Worm (Caenorhabditis elegans) whole organism, mixed stage, embryonic: Measurements from ENCODE around the gene acr-5.

ENCODE experiments used
- M03D4.4 ChIP-seq: sonication (generic microtip); optimal IDR thresholded peaks from 2 replicates; lab custom pipeline; 2017; ENCODE audit warnings: mild to moderate bottlenecking, missing genetic modification characterization, missing compliant biosample characterization
- blmp-1 ChIP-seq: fragments of 150-350 bp; optimal IDR thresholded peaks from 2 replicates; lab custom pipeline; 2014; ENCODE audit warnings: missing biosample characterization, missing genetic modification characterization
- ceh-39 ChIP-seq: fragments of 150-350 bp; optimal IDR thresholded peaks from 2 replicates; lab custom pipeline; 2014; ENCODE audit warnings: missing biosample characterization, missing genetic modification characterization
- ceh-43 ChIP-seq: fragments of 200-800 bp; sonication (Bioruptor generic); optimal IDR thresholded peaks from 2 replicates; lab custom pipeline; 2018; ENCODE audit warnings: mild to moderate bottlenecking, missing genetic modification characterization, moderate library complexity, missing compliant biosample characterization
- ceh-83 ChIP-seq: fragments of 200-800 bp; sonication (Bioruptor generic); optimal IDR thresholded peaks from 2 replicates; lab custom pipeline; 2018; ENCODE audit warnings: mild to moderate bottlenecking, missing genetic modification characterization, missing compliant biosample characterization
- ces-1 ChIP-seq: fragments of 150-350 bp; optimal IDR thresholded peaks from 2 replicates; lab custom pipeline; 2014; ENCODE audit warnings: missing biosample characterization, missing genetic modification reagents, missing genetic modification characterization
- cnd-1 ChIP-seq: fragments of 200-800 bp; sonication (Bioruptor generic); optimal IDR thresholded peaks from 2 replicates; lab custom pipeline; 2018; ENCODE audit warnings: mild to moderate bottlenecking, missing genetic modification characterization, missing compliant biosample characterization
- drap-1 ChIP-seq: fragments of 200-800 bp; sonication (Bioruptor generic); optimal IDR thresholded peaks from 3 replicates; lab custom pipeline; 2018; ENCODE audit warnings: mild to moderate bottlenecking, missing genetic modification characterization, missing compliant biosample characterization
- elt-1 ChIP-seq: sonication (generic microtip); optimal IDR thresholded peaks from 2 replicates; lab custom pipeline; 2017; ENCODE audit warnings: missing genetic modification characterization, mild to moderate bottlenecking, missing compliant biosample characterization, antibody characterized with exemption, moderate library complexity, borderline replicate concordance; ENCODE audit not compliant: insufficient read depth
- elt-3 ChIP-seq: fragments of 150-350 bp; optimal IDR thresholded peaks from 2 replicates; lab custom pipeline; 2014; ENCODE audit warnings: missing biosample characterization, missing genetic modification characterization
- ham-2 ChIP-seq: fragments of 200-800 bp; sonication (Bioruptor generic); optimal IDR thresholded peaks from 2 replicates; lab custom pipeline; 2018; ENCODE audit warnings: mild to moderate bottlenecking, missing genetic modification characterization, missing compliant biosample characterization
- hlh-1 ChIP-seq: fragments of 150-350 bp; optimal IDR thresholded peaks from 2 replicates; lab custom pipeline; 2014; ENCODE audit warnings: missing biosample characterization, missing genetic modification reagents, missing genetic modification characterization
- lin-13 ChIP-seq: fragments of 150-350 bp; optimal IDR thresholded peaks from 2 replicates; lab custom pipeline; 2014; ENCODE audit warnings: missing biosample characterization, missing genetic modification characterization
- lin-32 ChIP-seq: fragments of 200-800 bp; sonication (Bioruptor generic); optimal IDR thresholded peaks from 2 replicates; lab custom pipeline; 2018; ENCODE audit warnings: mild to moderate bottlenecking, missing genetic modification characterization, missing compliant biosample characterization
- lsy-2 ChIP-seq: fragments of 150-350 bp; optimal IDR thresholded peaks from 2 replicates; lab custom pipeline; 2014; ENCODE audit warnings: missing biosample characterization, missing genetic modification characterization
- mab-5 ChIP-seq: fragments of 150-350 bp; optimal IDR thresholded peaks from 2 replicates; lab custom pipeline; 2014; ENCODE audit warnings: missing biosample characterization, missing genetic modification characterization
- mep-1 ChIP-seq: fragments of 150-350 bp; optimal IDR thresholded peaks from 2 replicates; lab custom pipeline; 2017; ENCODE audit warnings: missing biosample characterization, missing genetic modification reagents, missing genetic modification characterization, inconsistent platforms
- mls-2 ChIP-seq: sonication (generic microtip); optimal IDR thresholded peaks from 2 replicates; lab custom pipeline; 2016; ENCODE audit warnings: mild to moderate bottlenecking, missing genetic modification characterization, moderate library complexity, missing compliant biosample characterization
- nhr-12 ChIP-seq: fragments of 150-350 bp; optimal IDR thresholded peaks from 2 replicates; lab custom pipeline; 2014; ENCODE audit warnings: missing biosample characterization, missing genetic modification characterization
- nhr-2 ChIP-seq: fragments of 150-350 bp; optimal IDR thresholded peaks from 2 replicates; lab custom pipeline; 2014; ENCODE audit warnings: missing biosample characterization, missing genetic modification characterization
- nhr-237 ChIP-seq: fragments of 150-350 bp; optimal IDR thresholded peaks from 2 replicates; lab custom pipeline; 2014; ENCODE audit warnings: missing biosample characterization, missing genetic modification characterization
- nhr-28 ChIP-seq: fragments of 150-350 bp; optimal IDR thresholded peaks from 2 replicates; lab custom pipeline; 2014; ENCODE audit warnings: missing biosample characterization, missing genetic modification characterization
- nhr-76 ChIP-seq: sonication (generic microtip); optimal IDR thresholded peaks from 2 replicates; lab custom pipeline; 2017; ENCODE audit warnings: missing biosample characterization, missing genetic modification characterization
- sem-2 ChIP-seq: fragments of 200-800 bp; sonication (Bioruptor generic); optimal IDR thresholded peaks from 2 replicates; lab custom pipeline; 2018; ENCODE audit warnings: mild to moderate bottlenecking, missing genetic modification characterization, missing compliant biosample characterization
- snpc-4 ChIP-seq: fragments of 150-350 bp; optimal IDR thresholded peaks from 2 replicates; lab custom pipeline; 2014; ENCODE audit warnings: missing biosample characterization, missing genetic modification characterization
- sptf-1 ChIP-seq: sonication (generic microtip); optimal IDR thresholded peaks from 2 replicates; lab custom pipeline; 2017; ENCODE audit warnings: mild to moderate bottlenecking, missing genetic modification characterization, moderate library complexity, missing compliant biosample characterization
- tbx-8 ChIP-seq: fragments of 200-800 bp; sonication (Bioruptor generic); optimal IDR thresholded peaks from 2 replicates; lab custom pipeline; 2018; ENCODE audit warnings: mild to moderate bottlenecking, missing genetic modification characterization, moderate library complexity, missing compliant biosample characterization
- unc-120 ChIP-seq: sonication (generic microtip); optimal IDR thresholded peaks from 2 replicates; lab custom pipeline; 2017; ENCODE audit warnings: missing genetic modification characterization, missing compliant biosample characterization; ENCODE audit not compliant: poor library complexity, severe bottlenecking
- unc-39 ChIP-seq: fragments of 150-350 bp; optimal IDR thresholded peaks from 2 replicates; lab custom pipeline; 2014; ENCODE audit warnings: missing biosample characterization, missing genetic modification characterization
- unc-62 ChIP-seq: fragments of 150-350 bp; optimal IDR thresholded peaks from 2 replicates; lab custom pipeline; 2014; ENCODE audit warnings: missing biosample characterization, missing genetic modification reagents, missing genetic modification characterization
- zip-8 ChIP-seq: fragments of 150-350 bp; optimal IDR thresholded peaks from 2 replicates; lab custom pipeline; 2014; ENCODE audit warnings: missing biosample characterization, missing genetic modification characterization
- ztf-11 ChIP-seq: fragments of 150-350 bp; optimal IDR thresholded peaks from 2 replicates; lab custom pipeline; 2014; ENCODE audit warnings: missing biosample characterization, missing genetic modification characterization

Gene acr-5

ce11 chrIII:6519949-6520348 lies 5.4 kb upstream of the acr-5 start, which contains the start of gene C09E7.10:
TSS of gene C09E7.10 (minus strand) at chrIII:6520049.
- TF ChIP-seq nhr-28 (tag; lab: Kevin White, UChicago), result no peak
- no peak for TF ChIP-seq ceh-43 (GFP tag; lab: Kevin White, UChicago)
- TF ChIP-seq M03D4.4 (tag; lab: Kevin White, UChicago), result no peak
- no peak for TF ChIP-seq tbx-8 (GFP tag; lab: Kevin White, UChicago)
- no peak for TF ChIP-seq nhr-237 (tag; lab: Kevin White, UChicago)
- no peak for TF ChIP-seq ceh-39 (tag; lab: Kevin White, UChicago)
- no peak for TF ChIP-seq nhr-76
- TF ChIP-seq sptf-1 (tag; lab: Kevin White, UChicago), result no peak
- no peak for TF ChIP-seq blmp-1 (tag; lab: Kevin White, UChicago)
- TF ChIP-seq ceh-83 (GFP tag; lab: Kevin White, UChicago), result no peak
- no peak for TF ChIP-seq unc-39
- TF ChIP-seq sem-2 (GFP tag; lab: Kevin White, UChicago), result no peak

ce11 chrIII:6513759-6514158 lies 814 bp downstream of the acr-5 start:
- peak; percentile 78 for TF ChIP-seq zip-8

ce11 chrIII:6509301-6509700 lies 5.3 kb downstream of the acr-5 start:
- no peak for TF ChIP-seq nhr-237 (tag; lab: Kevin White, UChicago)
- TF ChIP-seq unc-39, result no peak
- no peak for TF ChIP-seq mep-1 (tag; lab: Kevin White, UChicago)
- TF ChIP-seq sem-2 (GFP tag; lab: Kevin White, UChicago), result no peak
- TF ChIP-seq nhr-28 (tag; lab: Kevin White, UChicago), result no peak
- no peak for TF ChIP-seq unc-120 (tag; lab: Kevin White, UChicago)
- TF ChIP-seq snpc-4 (tag; lab: Kevin White, UChicago), result no peak
- TF ChIP-seq unc-62, result no peak
- no peak for TF ChIP-seq mab-5 (tag; lab: Kevin White, UChicago)
- TF ChIP-seq nhr-12, result no peak
- TF ChIP-seq mls-2, result no peak
- no peak for TF ChIP-seq ztf-11 (tag; lab: Kevin White, UChicago)
- no peak for TF ChIP-seq lin-13
- TF ChIP-seq hlh-1, result no peak
- TF ChIP-seq ces-1, result no peak

- TF ChIP-seq ceh-39 (tag; lab: Kevin White, UChicago), result no peak
- TF ChIP-seq nhr-12, result no peak
- no peak for TF ChIP-seq sptf-1 (tag; lab: Kevin White, UChicago)
- no peak for TF ChIP-seq cnd-1 (tag; lab: Kevin White, UChicago)
- no peak for TF ChIP-seq nhr-237 (tag; lab: Kevin White, UChicago)
- no peak for TF ChIP-seq lin-32
- TF ChIP-seq mep-1 (tag; lab: Kevin White, UChicago), result no peak
- TF ChIP-seq, all 35 proteins: peak for 0
Measured at ce11 chrIII:6508327-6508726, 6.2 kb downstream of the acr-5 start.

ce11 chrIII:6507832-6508231 lies 6.7 kb downstream of the acr-5 start, which contains the start of gene F23F12.12:
TSS of gene F23F12.12 (plus strand) at chrIII:6508132.
- TF ChIP-seq unc-39, result no peak
- no peak for TF ChIP-seq lin-32
- no peak for TF ChIP-seq blmp-1 (tag; lab: Kevin White, UChicago)
- TF ChIP-seq mls-2, result no peak
- no peak for TF ChIP-seq M03D4.4 (tag; lab: Kevin White, UChicago)
- no peak for TF ChIP-seq lin-13

- TF ChIP-seq elt-1 (tag; lab: Kevin White, UChicago), result no peak
Measured at ce11 chrIII:6500032-6500564, 14.5 kb downstream of the acr-5 start, which contains the start of gene F23F12.3. TSS of gene F23F12.3 (plus strand) at chrIII:6500514.

ce11 chrIII:6499102-6499501 lies 15.5 kb downstream of the acr-5 start:
- no peak for TF ChIP-seq nhr-237 (tag; lab: Kevin White, UChicago)
- TF ChIP-seq ham-2 (GFP tag; lab: Kevin White, UChicago), result no peak
- no peak for TF ChIP-seq lsy-2
- no peak for TF ChIP-seq unc-39
- no peak for TF ChIP-seq ztf-11 (tag; lab: Kevin White, UChicago)
- no peak for TF ChIP-seq ces-1
- TF ChIP-seq mep-1 (tag; lab: Kevin White, UChicago), result no peak
- TF ChIP-seq nhr-2 (tag; lab: Kevin White, UChicago), result no peak
- no peak for TF ChIP-seq elt-3
- TF ChIP-seq nhr-28 (tag; lab: Kevin White, UChicago), result no peak
- no peak for TF ChIP-seq ceh-83 (GFP tag; lab: Kevin White, UChicago)
- no peak for TF ChIP-seq unc-120 (tag; lab: Kevin White, UChicago)
- no peak for TF ChIP-seq drap-1
- TF ChIP-seq tbx-8 (GFP tag; lab: Kevin White, UChicago), result no peak
- TF ChIP-seq blmp-1 (tag; lab: Kevin White, UChicago), result no peak
- TF ChIP-seq mls-2, result no peak
- TF ChIP-seq mab-5 (tag; lab: Kevin White, UChicago), result no peak
- no peak for TF ChIP-seq elt-1 (tag; lab: Kevin White, UChicago)
